Worm (Caenorhabditis elegans) whole organism, L1 larva: Measurements from ENCODE around the gene clr-1.

ENCODE experiments used
- C04F5.9 ChIP-seq: sonication (generic microtip); optimal IDR thresholded peaks from 2 replicates; lab custom pipeline; 2016; ENCODE audit warnings: missing genetic modification characterization, missing compliant biosample characterization
- blmp-1 ChIP-seq: fragments of 150-350 bp; optimal IDR thresholded peaks from 2 replicates; lab custom pipeline; 2014; ENCODE audit warnings: missing biosample characterization, missing genetic modification characterization
- fkh-8 ChIP-seq: sonication (generic microtip); optimal IDR thresholded peaks from 2 replicates; lab custom pipeline; 2016; ENCODE audit warnings: mild to moderate bottlenecking, missing genetic modification characterization, missing compliant biosample characterization
- lin-13 ChIP-seq: fragments of 150-350 bp; optimal IDR thresholded peaks from 2 replicates; lab custom pipeline; 2014; ENCODE audit warnings: missing biosample characterization, missing genetic modification reagents, missing genetic modification characterization
- lin-35 ChIP-seq, 2 experiments: fragments of 150-350 bp; optimal IDR thresholded peaks; 2 replicates each; lab custom pipeline; 2014; ENCODE audit warnings: missing biosample characterization in 2 of 2, missing genetic modification characterization in 2 of 2, missing genetic modification reagents in 2 of 2
- mdl-1 ChIP-seq, 2 experiments: fragments of 150-350 bp; optimal IDR thresholded peaks; 2 replicates each; lab custom pipeline; 2014 to 2017; ENCODE audit warnings: missing biosample characterization in 2 of 2, missing genetic modification characterization in 2 of 2, inconsistent platforms in 1 of 2
- nhr-71 ChIP-seq: sonication (generic microtip); optimal IDR thresholded peaks from 2 replicates; lab custom pipeline; 2016; ENCODE audit warnings: mild to moderate bottlenecking, missing genetic modification characterization, moderate library complexity, missing compliant biosample characterization
- nhr-76 ChIP-seq: sonication (generic microtip); optimal IDR thresholded peaks from 2 replicates; lab custom pipeline; 2017; ENCODE audit warnings: missing biosample characterization, missing genetic modification characterization
- nhr-77 ChIP-seq: fragments of 150-350 bp; optimal IDR thresholded peaks from 2 replicates; lab custom pipeline; 2014; ENCODE audit warnings: missing biosample characterization, missing genetic modification characterization
- pqm-1 ChIP-seq: sonication (generic microtip); optimal IDR thresholded peaks from 3 replicates; lab custom pipeline; 2017; ENCODE audit warnings: missing biosample characterization, missing genetic modification characterization
- sptf-1 ChIP-seq: fragments of 150-350 bp; optimal IDR thresholded peaks from 2 replicates; lab custom pipeline; 2014; ENCODE audit warnings: missing biosample characterization, missing genetic modification characterization
- unc-130 ChIP-seq: fragments of 150-350 bp; optimal IDR thresholded peaks from 2 replicates; lab custom pipeline; 2017; ENCODE audit warnings: missing biosample characterization, missing genetic modification characterization, inconsistent platforms
- unc-86 ChIP-seq: sonication (generic microtip); optimal IDR thresholded peaks from 2 replicates; lab custom pipeline; 2016; ENCODE audit warnings: missing genetic modification characterization, missing compliant biosample characterization
- ztf-4 ChIP-seq: fragments of 150-350 bp; optimal IDR thresholded peaks from 2 replicates; lab custom pipeline; 2014; ENCODE audit warnings: missing biosample characterization, missing genetic modification characterization

ce11 chrII:5447381-5447780 is 18.8 kb upstream of the clr-1 start, which contains the start of gene cex-1:
- TF ChIP-seq ztf-4 (tag; lab: Kevin White, UChicago) (no peak), nhr-76 (tag; lab: Kevin White, UChicago) (no peak), nhr-71 (no peak), blmp-1 (tag; lab: Kevin White, UChicago) (no peak), unc-86 (no peak), unc-130 (tag; lab: Kevin White, UChicago) (no peak), C04F5.9 (no peak), lin-13 (GFP tag; lab: Kevin White, UChicago) (no peak), nhr-77 (no peak), mdl-1 (tag; optimal IDR thresholded peaks at IDR 0.05; lab: Kevin White, UChicago) (no peak), pqm-1 (tag; lab: Kevin White, UChicago) (no peak), lin-35 (GFP tag; optimal IDR thresholded peaks at IDR 0.05; lab: Kevin White, UChicago) (no peak), sptf-1 (no peak), fkh-8 (tag; lab: Kevin White, UChicago) (no peak)
